Worm (Caenorhabditis elegans) whole organism, mixed stage, embryonic: ENCODE data around the gene srg-38.

Source experiments
- M03D4.4 ChIP-seq: sonication (generic microtip); optimal IDR thresholded peaks from 2 replicates; lab custom pipeline; 2017; ENCODE audit warnings: mild to moderate bottlenecking, missing genetic modification characterization, missing compliant biosample characterization
- bed-3 ChIP-seq: fragments of 200-800 bp; sonication (Bioruptor generic); optimal IDR thresholded peaks from 3 replicates; lab custom pipeline; 2018; ENCODE audit warnings: mild to moderate bottlenecking, missing genetic modification characterization, moderate library complexity, missing compliant biosample characterization
- blmp-1 ChIP-seq: fragments of 150-350 bp; optimal IDR thresholded peaks from 2 replicates; lab custom pipeline; 2014; ENCODE audit warnings: missing biosample characterization, missing genetic modification characterization
- ceh-43 ChIP-seq: fragments of 200-800 bp; sonication (Bioruptor generic); optimal IDR thresholded peaks from 2 replicates; lab custom pipeline; 2018; ENCODE audit warnings: mild to moderate bottlenecking, missing genetic modification characterization, moderate library complexity, missing compliant biosample characterization
- ceh-83 ChIP-seq: fragments of 200-800 bp; sonication (Bioruptor generic); optimal IDR thresholded peaks from 2 replicates; lab custom pipeline; 2018; ENCODE audit warnings: mild to moderate bottlenecking, missing genetic modification characterization, missing compliant biosample characterization
- ces-1 ChIP-seq: fragments of 150-350 bp; optimal IDR thresholded peaks from 2 replicates; lab custom pipeline; 2014; ENCODE audit warnings: missing biosample characterization, missing genetic modification reagents, missing genetic modification characterization
- cnd-1 ChIP-seq: fragments of 200-800 bp; sonication (Bioruptor generic); optimal IDR thresholded peaks from 2 replicates; lab custom pipeline; 2018; ENCODE audit warnings: mild to moderate bottlenecking, missing genetic modification characterization, missing compliant biosample characterization
- drap-1 ChIP-seq: fragments of 200-800 bp; sonication (Bioruptor generic); optimal IDR thresholded peaks from 3 replicates; lab custom pipeline; 2018; ENCODE audit warnings: mild to moderate bottlenecking, missing genetic modification characterization, missing compliant biosample characterization
- elt-1 ChIP-seq: sonication (generic microtip); optimal IDR thresholded peaks from 2 replicates; lab custom pipeline; 2017; ENCODE audit warnings: missing genetic modification characterization, mild to moderate bottlenecking, missing compliant biosample characterization, antibody characterized with exemption, moderate library complexity, borderline replicate concordance; ENCODE audit not compliant: insufficient read depth
- elt-3 ChIP-seq: fragments of 150-350 bp; optimal IDR thresholded peaks from 2 replicates; lab custom pipeline; 2014; ENCODE audit warnings: missing biosample characterization, missing genetic modification characterization
- flh-1 ChIP-seq: fragments of 200-800 bp; sonication (Bioruptor generic); optimal IDR thresholded peaks from 2 replicates; lab custom pipeline; 2018; ENCODE audit warnings: mild to moderate bottlenecking, missing genetic modification characterization, moderate library complexity, missing compliant biosample characterization
- ham-2 ChIP-seq: fragments of 200-800 bp; sonication (Bioruptor generic); optimal IDR thresholded peaks from 2 replicates; lab custom pipeline; 2018; ENCODE audit warnings: mild to moderate bottlenecking, missing genetic modification characterization, missing compliant biosample characterization
- hlh-1 ChIP-seq: fragments of 150-350 bp; optimal IDR thresholded peaks from 2 replicates; lab custom pipeline; 2014; ENCODE audit warnings: missing biosample characterization, missing genetic modification reagents, missing genetic modification characterization
- lin-13 ChIP-seq: fragments of 150-350 bp; optimal IDR thresholded peaks from 2 replicates; lab custom pipeline; 2014; ENCODE audit warnings: missing biosample characterization, missing genetic modification characterization
- lin-32 ChIP-seq: fragments of 200-800 bp; sonication (Bioruptor generic); optimal IDR thresholded peaks from 2 replicates; lab custom pipeline; 2018; ENCODE audit warnings: mild to moderate bottlenecking, missing genetic modification characterization, missing compliant biosample characterization
- lsy-2 ChIP-seq: fragments of 150-350 bp; optimal IDR thresholded peaks from 2 replicates; lab custom pipeline; 2014; ENCODE audit warnings: missing biosample characterization, missing genetic modification characterization
- mab-5 ChIP-seq: fragments of 150-350 bp; optimal IDR thresholded peaks from 2 replicates; lab custom pipeline; 2014; ENCODE audit warnings: missing biosample characterization, missing genetic modification characterization
- mep-1 ChIP-seq: fragments of 150-350 bp; optimal IDR thresholded peaks from 2 replicates; lab custom pipeline; 2017; ENCODE audit warnings: missing biosample characterization, missing genetic modification reagents, missing genetic modification characterization, inconsistent platforms
- mls-2 ChIP-seq: sonication (generic microtip); optimal IDR thresholded peaks from 2 replicates; lab custom pipeline; 2016; ENCODE audit warnings: mild to moderate bottlenecking, missing genetic modification characterization, moderate library complexity, missing compliant biosample characterization
- nhr-237 ChIP-seq: fragments of 150-350 bp; optimal IDR thresholded peaks from 2 replicates; lab custom pipeline; 2014; ENCODE audit warnings: missing biosample characterization, missing genetic modification characterization
- nhr-28 ChIP-seq: fragments of 150-350 bp; optimal IDR thresholded peaks from 2 replicates; lab custom pipeline; 2014; ENCODE audit warnings: missing biosample characterization, missing genetic modification characterization
- nhr-76 ChIP-seq: sonication (generic microtip); optimal IDR thresholded peaks from 2 replicates; lab custom pipeline; 2017; ENCODE audit warnings: missing biosample characterization, missing genetic modification characterization
- pha-4 ChIP-seq: fragments of 150-350 bp; optimal IDR thresholded peaks from 2 replicates; lab custom pipeline; 2018; ENCODE audit warnings: missing biosample characterization, missing genetic modification reagents, missing genetic modification characterization
- sem-2 ChIP-seq: fragments of 200-800 bp; sonication (Bioruptor generic); optimal IDR thresholded peaks from 2 replicates; lab custom pipeline; 2018; ENCODE audit warnings: mild to moderate bottlenecking, missing genetic modification characterization, missing compliant biosample characterization
- snpc-4 ChIP-seq: fragments of 150-350 bp; optimal IDR thresholded peaks from 2 replicates; lab custom pipeline; 2014; ENCODE audit warnings: missing biosample characterization, missing genetic modification characterization
- sptf-1 ChIP-seq: sonication (generic microtip); optimal IDR thresholded peaks from 2 replicates; lab custom pipeline; 2017; ENCODE audit warnings: mild to moderate bottlenecking, missing genetic modification characterization, moderate library complexity, missing compliant biosample characterization
- tbx-8 ChIP-seq: fragments of 200-800 bp; sonication (Bioruptor generic); optimal IDR thresholded peaks from 2 replicates; lab custom pipeline; 2018; ENCODE audit warnings: mild to moderate bottlenecking, missing genetic modification characterization, moderate library complexity, missing compliant biosample characterization
- unc-120 ChIP-seq: sonication (generic microtip); optimal IDR thresholded peaks from 2 replicates; lab custom pipeline; 2017; ENCODE audit warnings: missing genetic modification characterization, missing compliant biosample characterization; ENCODE audit not compliant: poor library complexity, severe bottlenecking
- unc-39 ChIP-seq: fragments of 150-350 bp; optimal IDR thresholded peaks from 2 replicates; lab custom pipeline; 2014; ENCODE audit warnings: missing biosample characterization, missing genetic modification characterization
- unc-62 ChIP-seq: fragments of 150-350 bp; optimal IDR thresholded peaks from 2 replicates; lab custom pipeline; 2014; ENCODE audit warnings: missing biosample characterization, missing genetic modification reagents, missing genetic modification characterization
- zip-8 ChIP-seq: fragments of 150-350 bp; optimal IDR thresholded peaks from 2 replicates; lab custom pipeline; 2014; ENCODE audit warnings: missing biosample characterization, missing genetic modification characterization
- ztf-11 ChIP-seq: fragments of 150-350 bp; optimal IDR thresholded peaks from 2 replicates; lab custom pipeline; 2014; ENCODE audit warnings: missing biosample characterization, missing genetic modification characterization

Gene srg-38

ce11 chrV:11155553-11155952, at the start of gene srg-38:
Gene srg-38, minus strand, starts transcription at chrV:11155653.
- no peak for TF ChIP-seq lsy-2 (tag; lab: Kevin White, UChicago)
- no peak for TF ChIP-seq snpc-4 (tag; lab: Kevin White, UChicago)
- no peak for TF ChIP-seq unc-62
- TF ChIP-seq ceh-83 (GFP tag; lab: Kevin White, UChicago), result no peak
- no peak for TF ChIP-seq zip-8 (tag; lab: Kevin White, UChicago)

ce11 chrV:11204452-11204851, 49.0 kb upstream of the srg-38 start:
- no peak for TF ChIP-seq unc-39 (tag; lab: Kevin White, UChicago)
- no peak for TF ChIP-seq sem-2 (GFP tag; lab: Kevin White, UChicago)
- no peak for TF ChIP-seq ztf-11
- TF ChIP-seq nhr-76, result no peak

ce11 chrV:11201826-11202565, 46.5 kb upstream of the srg-38 start, which contains the start of gene K10D6.4:
Gene K10D6.4, plus strand, starts transcription at chrV:11201925.
- TF ChIP-seq ceh-43 (GFP tag; lab: Kevin White, UChicago), result no peak
- TF ChIP-seq nhr-237, result no peak
- no peak for TF ChIP-seq unc-62
- no peak for TF ChIP-seq cnd-1
- TF ChIP-seq nhr-28 (tag; lab: Kevin White, UChicago), result no peak
- TF ChIP-seq unc-39 (tag; lab: Kevin White, UChicago), result no peak
- no peak for TF ChIP-seq pha-4
- no peak for TF ChIP-seq M03D4.4
- no peak for TF ChIP-seq sem-2 (GFP tag; lab: Kevin White, UChicago)
- TF ChIP-seq sptf-1 (tag; lab: Kevin White, UChicago), result no peak
- TF ChIP-seq ces-1, result no peak
- TF ChIP-seq lin-13, result no peak
- no peak for TF ChIP-seq elt-1 (tag; lab: Kevin White, UChicago)
- TF ChIP-seq unc-120, result no peak

- no peak for TF ChIP-seq elt-3 (tag; lab: Kevin White, UChicago)
- no peak for TF ChIP-seq lsy-2 (tag; lab: Kevin White, UChicago)
- TF ChIP-seq hlh-1 (tag; lab: Kevin White, UChicago), result no peak
- no peak for TF ChIP-seq sptf-1 (tag; lab: Kevin White, UChicago)
- TF ChIP-seq zip-8 (tag; lab: Kevin White, UChicago), result no peak
- no peak for TF ChIP-seq nhr-237
- no peak for TF ChIP-seq ces-1
- no peak for TF ChIP-seq pha-4
- no peak for TF ChIP-seq blmp-1 (tag; lab: Kevin White, UChicago)
- TF ChIP-seq mab-5 (tag; lab: Kevin White, UChicago), result no peak
- no peak for TF ChIP-seq mep-1 (tag; lab: Kevin White, UChicago)
- TF ChIP-seq snpc-4 (tag; lab: Kevin White, UChicago), result no peak
- no peak for TF ChIP-seq tbx-8
- no peak for TF ChIP-seq ham-2 (GFP tag; lab: Kevin White, UChicago)
- TF ChIP-seq lin-13, result no peak
- TF ChIP-seq nhr-28 (tag; lab: Kevin White, UChicago), result no peak
Observed at ce11 chrV:11200316-11200715, 44.9 kb upstream of the srg-38 start, which contains the start of gene K10D6.3. Gene K10D6.3, plus strand, starts transcription at chrV:11200616.

ce11 chrV:11199497-11199896, 44.0 kb upstream of the srg-38 start:
- TF ChIP-seq mab-5 (tag; lab: Kevin White, UChicago), result no peak
- TF ChIP-seq bed-3 (GFP tag; lab: Kevin White, UChicago), result no peak
- TF ChIP-seq ceh-83 (GFP tag; lab: Kevin White, UChicago), result no peak
- TF ChIP-seq unc-39 (tag; lab: Kevin White, UChicago), result no peak
- TF ChIP-seq flh-1, result no peak
- TF ChIP-seq drap-1 (GFP tag; lab: Kevin White, UChicago), result no peak
- TF ChIP-seq mls-2 (tag; lab: Kevin White, UChicago), result no peak
- TF ChIP-seq nhr-28 (tag; lab: Kevin White, UChicago), result no peak
- TF ChIP-seq hlh-1 (tag; lab: Kevin White, UChicago), result no peak
- no peak for TF ChIP-seq ceh-43 (GFP tag; lab: Kevin White, UChicago)
- no peak for TF ChIP-seq blmp-1 (tag; lab: Kevin White, UChicago)
- TF ChIP-seq lin-32, result no peak
- no peak for TF ChIP-seq M03D4.4
- TF ChIP-seq tbx-8, result no peak
- no peak for TF ChIP-seq sptf-1 (tag; lab: Kevin White, UChicago)
